Fruit fly (Drosophila melanogaster) whole organism: ENCODE data around the gene CG6059.

ENCODE experiments used
- CG8478 ChIP-seq: fragments of >200 bp; optimal IDR thresholded peaks from 2 replicates; lab custom pipeline; 2018; ENCODE audit warnings: inconsistent platforms
- Dll ChIP-seq: fragments of >200 bp; optimal IDR thresholded peaks from 2 replicates; lab custom pipeline; 2017
- EcR ChIP-seq, 2 experiments: fragments of >200 bp; optimal IDR thresholded peaks; 2 replicates each; lab custom pipeline; 2017; ENCODE audit warnings: missing biosample characterization in 2 of 2, missing genetic modification characterization in 2 of 2, missing genetic modification reagents in 2 of 2
- pan ChIP-seq: fragments of >200 bp; optimal IDR thresholded peaks from 2 replicates; lab custom pipeline; 2017
- psq ChIP-seq: fragments of >200 bp; optimal IDR thresholded peaks from 2 replicates; lab custom pipeline; 2017
- usp ChIP-seq: fragments of >200 bp; optimal IDR thresholded peaks from 2 replicates; lab custom pipeline; 2017; ENCODE audit warnings: missing biosample characterization, missing genetic modification characterization, mixed read lengths

The CG6059 gene

dm6 chr3R:27076618-27077017, 47.9 kb downstream of the CG6059 start:
- TF ChIP-seq EcR (GFP tag; optimal IDR thresholded peaks at IDR 0.05; lab: Kevin White, UChicago), result no peak
- no peak for TF ChIP-seq pan (lab: Kevin White, UChicago)
- no peak for TF ChIP-seq psq
- no peak for TF ChIP-seq usp (GFP tag; lab: Kevin White, UChicago)
- TF ChIP-seq CG8478 (lab: Kevin White, UChicago), result no peak
- no peak for TF ChIP-seq Dll (lab: Kevin White, UChicago)

- TF ChIP-seq CG8478 (lab: Kevin White, UChicago) (no peak), pan (lab: Kevin White, UChicago) (no peak), Dll (lab: Kevin White, UChicago) (no peak), psq (no peak), EcR (GFP tag; optimal IDR thresholded peaks at IDR 0.05; lab: Kevin White, UChicago) (no peak)
These were observed 48.8 kb downstream of the CG6059 start, which contains the start of gene CG14257 for dm6 chr3R:27075694-27076093. TSS of gene CG14257 (plus strand) at chr3R:27075870.
